Fruit fly (Drosophila melanogaster): Measurements from ENCODE around the gene CG31174.

Gene CG31174

DNA sequence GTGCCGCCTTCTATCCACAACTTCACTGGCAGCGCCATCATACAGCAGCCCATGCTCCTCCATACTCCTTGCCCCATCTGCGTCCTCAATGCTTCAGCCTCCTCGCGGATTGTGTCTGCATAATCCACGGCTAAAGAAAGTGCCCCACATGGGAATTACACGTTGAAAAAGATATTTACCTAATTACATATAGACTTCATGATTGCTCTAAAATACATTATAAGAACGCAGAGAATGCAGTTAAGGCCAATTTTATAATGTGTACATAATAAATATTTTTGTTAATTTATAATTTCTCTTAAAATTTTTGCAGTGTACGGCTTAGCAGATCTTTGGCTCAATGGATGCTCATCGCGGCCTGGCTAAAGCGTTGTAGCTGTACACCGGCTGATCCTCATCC lies 36.3 kb upstream of the CG31174 start (continued):
- TF ChIP-seq salr (GFP tag; optimal IDR thresholded peaks at IDR 0.05) = peak; percentile 69 to 91
- TF ChIP-seq CG9139 (GFP tag; optimal IDR thresholded peaks at IDR 0.05) = peak; percentile 81
- peak; percentile 79 for TF ChIP-seq esn (GFP tag; optimal IDR thresholded peaks at IDR 0.05)
- peak; percentile 90 for TF ChIP-seq CG10631 (GFP tag; optimal IDR thresholded peaks at IDR 0.05)
- peak; percentile 6 for TF ChIP-seq CG7368 (GFP tag; optimal IDR thresholded peaks at IDR 0.05)
- peak; percentile 87 for TF ChIP-seq CG4318 (GFP tag; optimal IDR thresholded peaks at IDR 0.05)
- peak; percentile 92 for TF ChIP-seq CG15336 (GFP tag; IDR thresholded peaks at IDR 0.05)
- peak; percentile 46 for TF ChIP-seq Blimp-1 (GFP tag; optimal IDR thresholded peaks at IDR 0.05)

DNA sequence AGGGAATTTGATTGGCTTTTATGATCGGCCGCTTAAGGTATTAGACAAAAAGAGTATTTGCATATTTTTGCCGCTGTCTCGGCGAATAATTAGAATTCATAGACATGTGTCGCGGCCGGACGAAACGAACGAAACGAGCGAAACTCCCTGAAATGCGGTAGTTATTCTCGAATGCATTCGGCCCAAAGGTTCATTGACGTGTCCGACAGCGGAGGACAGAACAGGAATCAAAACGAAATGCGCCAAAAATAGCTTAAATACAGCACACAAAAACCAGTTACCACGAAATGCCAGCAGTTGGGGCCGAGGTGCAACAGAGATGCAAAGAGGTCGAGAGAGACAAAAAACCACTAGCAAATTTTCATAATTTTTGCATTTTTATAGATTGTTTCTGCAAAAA lies 35.0 kb upstream of the CG31174 start:
- TF ChIP-seq CG4318 (GFP tag; optimal IDR thresholded peaks at IDR 0.05) (no peak), CG10669 (GFP tag; optimal IDR thresholded peaks at IDR 0.05) (peak; percentile 2), dsx (GFP tag; optimal IDR thresholded peaks at IDR 0.05; ENCODE audit: poor library complexity, severe bottlenecking) (no peak), CG31627 (GFP tag; optimal IDR thresholded peaks at IDR 0.05) (peak; percentile 15), ss (GFP tag; optimal IDR thresholded peaks at IDR 0.05) (peak in 1 of 2 experiments; percentile 24), CG1621 (tag; optimal IDR thresholded peaks at IDR 0.05) (peak; percentile 24), Eip78C (GFP tag) (no peak), pdm3 (GFP tag; optimal IDR thresholded peaks at IDR 0.05) (no peak), esn (GFP tag; optimal IDR thresholded peaks at IDR 0.05) (peak; percentile 19), CG7368 (GFP tag; optimal IDR thresholded peaks at IDR 0.05) (no peak), Hr39 (GFP tag; optimal IDR thresholded peaks at IDR 0.05) (peak; percentile 3)

- TF ChIP-seq CG3919 (GFP tag; optimal IDR thresholded peaks at IDR 0.05) (peak; percentile 77), cyc (GFP tag; optimal IDR thresholded peaks at IDR 0.05) (peak; percentile 60), CG8632 (GFP tag; optimal IDR thresholded peaks at IDR 0.05) (peak; percentile 43), Eip93F (GFP tag; optimal IDR thresholded peaks at IDR 0.05) (no peak), fd85E (GFP tag; optimal IDR thresholded peaks at IDR 0.05) (no peak), Hr4 (GFP tag; optimal IDR thresholded peaks at IDR 0.05) (peak; percentile 54), CG8119 (GFP tag; IDR thresholded peaks at IDR 0.05) (peak; percentile 69; the same call in 2 of the 3 replicates), Eip75B (GFP tag; optimal IDR thresholded peaks at IDR 0.05) (peak; percentile 73), CG7368 (GFP tag; optimal IDR thresholded peaks at IDR 0.05) (peak; percentile 45), achi (GFP tag; optimal IDR thresholded peaks at IDR 0.05) (peak; percentile 61), svp (GFP tag) (peak; percentile 76), CG10669 (GFP tag; optimal IDR thresholded peaks at IDR 0.05) (peak; percentile 82), dsx (GFP tag; optimal IDR thresholded peaks at IDR 0.05; ENCODE audit: poor library complexity, severe bottlenecking) (peak; percentile 80), Hr39 (GFP tag; optimal IDR thresholded peaks at IDR 0.05) (peak; percentile 44), Eip78C (GFP tag) (peak; percentile 92), esn (GFP tag; optimal IDR thresholded peaks at IDR 0.05) (peak; percentile 71), Blimp-1 (GFP tag; optimal IDR thresholded peaks at IDR 0.05) (no peak), spab (GFP tag; optimal IDR thresholded peaks at IDR 0.05) (peak; percentile 65), CG34406 (GFP tag; optimal IDR thresholded peaks at IDR 0.05) (peak; percentile 40), CG11902 (GFP tag; optimal IDR thresholded peaks at IDR 0.05) (peak; percentile 35), lz (GFP tag; optimal IDR thresholded peaks at IDR 0.05) (peak; percentile 56), Sox15 (GFP tag; optimal IDR thresholded peaks at IDR 0.05) (no peak), Ets21C (GFP tag; optimal IDR thresholded peaks at IDR 0.05) (no peak), topi (GFP tag; optimal IDR thresholded peaks at IDR 0.05) (peak; percentile 70), fkh (GFP tag; optimal IDR thresholded peaks at IDR 0.05) (no peak), CG31627 (GFP tag; optimal IDR thresholded peaks at IDR 0.05) (peak; percentile 41), CG15336 (GFP tag; IDR thresholded peaks at IDR 0.05) (peak; percentile 61), vri (GFP tag; optimal IDR thresholded peaks at IDR 0.05) (no peak), CG3032 (tag; optimal IDR thresholded peaks at IDR 0.05) (peak; percentile 88), Hr38 (GFP tag; optimal IDR thresholded peaks at IDR 0.05) (no peak), Met (GFP tag; optimal IDR thresholded peaks at IDR 0.05) (peak; percentile 55), CG6276 (GFP tag; optimal IDR thresholded peaks at IDR 0.05) (peak; percentile 54), eg (GFP tag; IDR thresholded peaks at IDR 0.05) (peak; percentile 34; the same call in 1 of the 3 replicates), CG9139 (GFP tag; optimal IDR thresholded peaks at IDR 0.05) (peak; percentile 31), Ets96B (tag; optimal IDR thresholded peaks at IDR 0.05) (peak; percentile 76), pdm3 (GFP tag; optimal IDR thresholded peaks at IDR 0.05) (peak; percentile 52), Lpt (GFP tag; optimal IDR thresholded peaks at IDR 0.05) (peak; percentile 50), Sox102F (GFP tag; optimal IDR thresholded peaks at IDR 0.05) (peak; percentile 37), CG11294 (GFP tag; IDR thresholded peaks at IDR 0.05) (0 out of 2 replicates have a peak, but pooled peaks have one; percentile 32), OdsH (GFP tag; optimal IDR thresholded peaks at IDR 0.05) (peak; percentile 68), CG11762 (GFP tag; optimal IDR thresholded peaks at IDR 0.05; ENCODE audit: insufficient read depth) (peak; percentile 51)
Measured at dm6 chr3R:21899170-21899575, 29.9 kb upstream of the CG31174 start.

Measured in whole organism, prepupa.